Fruit fly (Drosophila melanogaster) whole organism: Measurements from ENCODE around the gene CG4822.

Experiments
- Dll ChIP-seq: fragments of >200 bp; optimal IDR thresholded peaks from 2 replicates; lab custom pipeline; 2017
- EcR ChIP-seq, 2 experiments: fragments of >200 bp; optimal IDR thresholded peaks; 2 replicates each; lab custom pipeline; 2017; ENCODE audit warnings: missing biosample characterization in 2 of 2, missing genetic modification characterization in 2 of 2, missing genetic modification reagents in 2 of 2
- pan ChIP-seq: fragments of >200 bp; optimal IDR thresholded peaks from 2 replicates; lab custom pipeline; 2017
- psq ChIP-seq: fragments of >200 bp; optimal IDR thresholded peaks from 2 replicates; lab custom pipeline; 2017
- usp ChIP-seq: fragments of >200 bp; optimal IDR thresholded peaks from 2 replicates; lab custom pipeline; 2017; ENCODE audit warnings: missing biosample characterization, missing genetic modification characterization, mixed read lengths

dm6 chr2L:165253-165890 is 43.8 kb upstream of the CG4822 start:
- TF ChIP-seq pan (lab: Kevin White, UChicago) (no peak), psq (no peak), Dll (no peak), EcR (GFP tag; optimal IDR thresholded peaks at IDR 0.05; lab: Kevin White, UChicago) (no peak), usp (GFP tag; lab: Kevin White, UChicago) (no peak)
